Fruit fly (Drosophila melanogaster): ENCODE results near the gene tinc.

tinc gene

dm6 chr3R:17825806-17826583 lies 14.7 kb downstream of the tinc start (continued):
- TF ChIP-seq CG7368 (GFP tag; optimal IDR thresholded peaks at IDR 0.05) (no peak), topi (GFP tag; optimal IDR thresholded peaks at IDR 0.05) (peak; percentile 37), fd59A (GFP tag; optimal IDR thresholded peaks at IDR 0.05) (no peak), CG31627 (GFP tag; optimal IDR thresholded peaks at IDR 0.05) (peak; percentile 31), CG6276 (GFP tag; optimal IDR thresholded peaks at IDR 0.05) (no peak), CG8119 (GFP tag; IDR thresholded peaks at IDR 0.05) (no peak), CG11294 (GFP tag; IDR thresholded peaks at IDR 0.05) (no peak), CG6854 (GFP tag; optimal IDR thresholded peaks at IDR 0.05) (no peak), CG8632 (GFP tag; optimal IDR thresholded peaks at IDR 0.05) (peak; percentile 54), Sox15 (GFP tag; optimal IDR thresholded peaks at IDR 0.05) (peak; percentile 17), CG10631 (GFP tag; optimal IDR thresholded peaks at IDR 0.05) (peak; percentile 62), CG1621 (tag; optimal IDR thresholded peaks at IDR 0.05) (no peak), Gug (GFP tag; IDR thresholded peaks at IDR 0.05) (no peak), Hr38 (GFP tag; optimal IDR thresholded peaks at IDR 0.05) (no peak), Ets21C (GFP tag; optimal IDR thresholded peaks at IDR 0.05) (peak; percentile 4)

DNA sequence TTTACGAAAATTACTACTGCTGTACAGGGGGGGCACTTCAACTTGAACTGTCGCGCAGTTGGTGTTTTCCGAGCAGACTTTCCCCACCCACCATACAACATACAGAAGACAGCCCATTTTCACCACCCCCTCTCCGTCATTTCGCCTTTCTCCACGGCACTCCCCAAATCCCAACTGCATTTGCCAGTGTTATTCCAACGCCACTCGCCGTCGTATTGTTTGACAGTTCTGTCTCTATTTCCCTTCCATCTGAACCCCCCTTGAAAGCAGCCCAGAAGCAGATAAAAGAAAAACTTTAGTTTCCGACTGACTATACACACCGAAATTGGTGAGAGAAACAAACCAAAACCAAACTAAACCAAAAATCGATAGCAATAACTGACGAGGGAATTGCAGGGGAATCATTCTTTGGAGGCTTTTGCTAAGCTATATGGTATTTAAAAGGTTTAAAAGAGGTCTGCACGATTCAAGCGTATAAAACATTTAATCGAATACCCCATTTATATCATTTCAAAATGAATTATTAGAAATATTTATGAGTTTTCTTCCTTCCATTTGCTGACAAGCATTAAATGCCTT lies 15.8 kb downstream of the tinc start:
- no peak for TF ChIP-seq Ets96B (tag; optimal IDR thresholded peaks at IDR 0.05)
- peak; percentile 47 for TF ChIP-seq svp (GFP tag)

DNA sequence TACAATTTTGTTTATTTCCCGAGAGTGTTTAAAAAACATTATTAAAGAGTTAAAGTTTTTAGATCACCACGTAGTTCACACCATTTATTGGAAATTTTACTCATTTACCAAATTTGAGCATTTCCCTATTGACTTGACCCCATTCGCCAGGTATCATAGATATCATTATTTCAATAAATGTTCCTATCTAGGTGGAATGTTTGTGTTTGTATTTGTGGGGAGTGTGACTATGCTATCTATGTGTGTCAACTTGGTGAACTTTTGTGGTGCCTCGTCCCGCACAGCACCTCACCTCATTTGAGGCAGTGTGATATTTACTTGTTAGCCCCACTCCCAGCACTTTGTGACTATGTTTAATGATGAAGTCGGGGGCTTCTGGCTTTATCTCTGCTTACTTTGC lies 17.3 kb downstream of the tinc start:
- TF ChIP-seq CG8119 (GFP tag; IDR thresholded peaks at IDR 0.05) = no peak
- TF ChIP-seq Ets21C (GFP tag; optimal IDR thresholded peaks at IDR 0.05) = no peak
- TF ChIP-seq CG8319 (GFP tag; optimal IDR thresholded peaks at IDR 0.05) = no peak
- TF ChIP-seq vri (GFP tag; optimal IDR thresholded peaks at IDR 0.05) = no peak
- TF ChIP-seq fkh (GFP tag; optimal IDR thresholded peaks at IDR 0.05) = peak; percentile 91
- no peak for TF ChIP-seq esn (GFP tag; optimal IDR thresholded peaks at IDR 0.05)

- TF ChIP-seq CG10631 (GFP tag; optimal IDR thresholded peaks at IDR 0.05) (no peak), CG10669 (GFP tag; optimal IDR thresholded peaks at IDR 0.05) (no peak), CG11902 (GFP tag; optimal IDR thresholded peaks at IDR 0.05) (no peak), Met (GFP tag; optimal IDR thresholded peaks at IDR 0.05) (no peak), Lpt (GFP tag; optimal IDR thresholded peaks at IDR 0.05) (no peak), CG3919 (GFP tag; optimal IDR thresholded peaks at IDR 0.05) (no peak), CG15336 (GFP tag; IDR thresholded peaks at IDR 0.05) (no peak), fkh (GFP tag; optimal IDR thresholded peaks at IDR 0.05) (no peak), fd85E (GFP tag; optimal IDR thresholded peaks at IDR 0.05) (no peak), CG11294 (GFP tag; IDR thresholded peaks at IDR 0.05) (no peak)
Measured at dm6 chr3R:17830528-17830927, 19.2 kb downstream of the tinc start.

DNA sequence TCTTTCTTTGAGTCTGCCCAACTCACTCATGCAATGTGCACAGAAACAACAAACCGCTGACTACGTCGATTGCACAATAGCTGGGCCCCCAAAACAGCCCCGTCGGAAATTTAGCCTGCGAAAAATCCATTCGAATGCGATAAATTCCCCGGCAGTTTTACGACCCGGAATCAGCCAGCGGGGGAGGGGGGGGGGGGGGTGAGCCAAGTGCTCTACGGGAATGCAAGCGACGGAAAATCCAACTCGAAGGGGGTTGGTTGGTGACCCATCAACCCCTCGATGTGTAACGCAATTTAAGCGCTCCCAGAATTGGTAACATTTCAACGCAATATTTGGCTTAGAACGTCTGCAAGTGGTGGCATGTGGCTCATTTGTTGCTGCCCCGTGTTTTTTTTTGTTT lies 35.6 kb downstream of the tinc start:
- TF ChIP-seq Eip78C (GFP tag) (no peak), Ets96B (tag; optimal IDR thresholded peaks at IDR 0.05) (no peak), Eip93F (GFP tag; optimal IDR thresholded peaks at IDR 0.05) (no peak), CG7368 (GFP tag; optimal IDR thresholded peaks at IDR 0.05) (no peak), topi (GFP tag; optimal IDR thresholded peaks at IDR 0.05) (no peak), dac (GFP tag; optimal IDR thresholded peaks at IDR 0.05) (no peak), CG11902 (GFP tag; optimal IDR thresholded peaks at IDR 0.05) (no peak), Hr38 (GFP tag; optimal IDR thresholded peaks at IDR 0.05) (no peak), CG10669 (GFP tag; optimal IDR thresholded peaks at IDR 0.05) (no peak), CG6854 (GFP tag; optimal IDR thresholded peaks at IDR 0.05) (no peak), fd85E (GFP tag; optimal IDR thresholded peaks at IDR 0.05) (no peak), CG10631 (GFP tag; optimal IDR thresholded peaks at IDR 0.05) (no peak), esn (GFP tag; optimal IDR thresholded peaks at IDR 0.05) (no peak), Met (GFP tag; optimal IDR thresholded peaks at IDR 0.05) (no peak), ss (GFP tag; optimal IDR thresholded peaks at IDR 0.05) (no peak), CG3032 (tag; optimal IDR thresholded peaks at IDR 0.05) (no peak)
